Worm (Caenorhabditis elegans): ENCODE results near the gene mom-1.
A peak's percentile ranks its signal among the peaks of the same experiment; 100 is the strongest.

ce11 chrX:6274270-6274669 lies 18.6 kb upstream of the mom-1 start:
- TF ChIP-seq daf-16 (GFP tag; optimal IDR thresholded peaks at IDR 0.05) (no peak), daf-16 (tag; optimal IDR thresholded peaks at IDR 0.05) (peak; percentile 77), unc-62 (GFP tag; optimal IDR thresholded peaks at IDR 0.05 in 1 of 2) (no peak), unc-62 (tag; optimal IDR thresholded peaks at IDR 0.05) (no peak), nhr-25 (tag; optimal IDR thresholded peaks at IDR 0.05; ENCODE audit: borderline replicate concordance, insufficient read depth) (no peak), zfp-3 (GFP tag; conservative IDR thresholded peaks at IDR 0.05) (no peak), lim-7 (GFP tag; IDR thresholded peaks at IDR 0.05) (no peak), Y75B8A.6 (GFP tag; IDR thresholded peaks at IDR 0.05) (no peak), hlh-30 (tag; optimal IDR thresholded peaks at IDR 0.05; ENCODE audit: insufficient read depth) (peak; percentile 53), nhr-237 (tag; optimal IDR thresholded peaks at IDR 0.05) (no peak), madf-9 (GFP tag; conservative IDR thresholded peaks at IDR 0.05) (no peak)

Data from whole organism, L4 larva.